Fruit fly (Drosophila melanogaster) whole organism, wandering third instar larva: Measurements from ENCODE around the gene CG9147.

Experiments
- Abd-B ChIP-seq: fragments of >200 bp; optimal IDR thresholded peaks from 2 replicates; lab custom pipeline; 2017; ENCODE audit warnings: missing biosample characterization, missing genetic modification characterization
- CG32264 ChIP-seq: fragments of 200-800 bp; sonication (Bioruptor generic); optimal IDR thresholded peaks from 2 replicates; lab custom pipeline; 2016; ENCODE audit warnings: missing biosample characterization, missing genetic modification characterization
- CrebA ChIP-seq: fragments of 200-800 bp; sonication (Bioruptor generic); optimal IDR thresholded peaks from 2 replicates; lab custom pipeline; 2016; ENCODE audit warnings: missing biosample characterization, mild to moderate bottlenecking, missing genetic modification characterization, borderline replicate concordance
- Dfd ChIP-seq: fragments of >200 bp; optimal IDR thresholded peaks from 2 replicates; lab custom pipeline; 2017; ENCODE audit warnings: missing biosample characterization, missing genetic modification characterization
- GATAd ChIP-seq: sonication (Bioruptor generic); optimal IDR thresholded peaks from 2 replicates; lab custom pipeline; 2016; ENCODE audit warnings: missing biosample characterization, missing genetic modification characterization
- HLH106 ChIP-seq: fragments of 200-800 bp; optimal IDR thresholded peaks from 3 replicates; lab custom pipeline; 2019; ENCODE audit warnings: missing biosample characterization, mild to moderate bottlenecking, missing genetic modification characterization, moderate library complexity
- Hnf4 ChIP-seq: fragments of 200-800 bp; sonication (Bioruptor generic); optimal IDR thresholded peaks from 2 replicates; lab custom pipeline; 2016; ENCODE audit warnings: missing biosample characterization, mild to moderate bottlenecking, missing genetic modification characterization
- Hr78 ChIP-seq: fragments of >200 bp; optimal IDR thresholded peaks from 2 replicates; lab custom pipeline; 2017; ENCODE audit warnings: missing biosample characterization, missing genetic modification characterization
- Hr83 ChIP-seq: fragments of 200-300 bp; sonication (Bioruptor generic); optimal IDR thresholded peaks from 2 replicates; lab custom pipeline; 2016; ENCODE audit warnings: missing biosample characterization, mild to moderate bottlenecking, missing genetic modification characterization, moderate library complexity; ENCODE audit not compliant: poor library complexity, severe bottlenecking
- Jra ChIP-seq: sonication (Bioruptor generic); optimal IDR thresholded peaks from 2 replicates; lab custom pipeline; 2016; ENCODE audit warnings: missing biosample characterization, missing genetic modification characterization
- Myc ChIP-seq: fragments of >200 bp; optimal IDR thresholded peaks from 2 replicates; lab custom pipeline; 2017
- N ChIP-seq: fragments of >200 bp; optimal IDR thresholded peaks from 2 replicates; lab custom pipeline; 2018; ENCODE audit warnings: missing biosample characterization, missing external identifiers, missing genetic modification characterization
- OdsH ChIP-seq: fragments of 200-800 bp; sonication (Bioruptor generic); optimal IDR thresholded peaks from 2 replicates; lab custom pipeline; 2016; ENCODE audit warnings: missing biosample characterization, mild to moderate bottlenecking, missing genetic modification characterization
- Rel ChIP-seq, 2 experiments: fragments of 200-800 bp; sonication (Bioruptor generic) in 1 of 2; optimal IDR thresholded peaks; 2 replicates in 1 of 2; 3 replicates in 1 of 2; lab custom pipeline; 2016 to 2019; ENCODE audit warnings: mild to moderate bottlenecking in 2 of 2, missing biosample characterization in 2 of 2, missing genetic modification characterization in 2 of 2, moderate library complexity in 1 of 2
- Vsx2 ChIP-seq: fragments of 200-300, 225-300 bp; sonication (Bioruptor generic); optimal IDR thresholded peaks from 2 replicates; lab custom pipeline; 2018; ENCODE audit warnings: missing biosample characterization, missing genetic modification characterization; ENCODE audit not compliant: partially characterized antibody
- br ChIP-seq: fragments of 200-800 bp; sonication (Bioruptor generic); optimal IDR thresholded peaks from 2 replicates; lab custom pipeline; 2016; ENCODE audit warnings: missing biosample characterization, missing genetic modification characterization
- dl ChIP-seq, 2 experiments: fragments of 175-275, 200-275 bp in 1 of 2; fragments of 200-275 bp in 1 of 2; sonication (Bioruptor generic); optimal IDR thresholded peaks; lab custom pipeline; 2018; ENCODE audit warnings: mild to moderate bottlenecking in 2 of 2, missing biosample characterization in 2 of 2, missing genetic modification characterization in 2 of 2, moderate library complexity in 2 of 2; ENCODE audit not compliant: partially characterized antibody in 2 of 2, insufficient read depth in 1 of 2
- dmrt93B ChIP-seq: fragments of 200-800 bp; sonication (Bioruptor generic); optimal IDR thresholded peaks from 2 replicates; lab custom pipeline; 2018; ENCODE audit warnings: missing biosample characterization, mild to moderate bottlenecking, missing genetic modification characterization
- foxo ChIP-seq, 2 experiments: fragments of 200-800 bp; sonication (Bioruptor generic); optimal IDR thresholded peaks; 2 replicates in 1 of 2; 3 replicates in 1 of 2; lab custom pipeline; 2016 to 2017; ENCODE audit warnings: missing biosample characterization in 2 of 2, missing genetic modification characterization in 2 of 2
- h ChIP-seq: fragments of 200-800 bp; sonication (Bioruptor generic); optimal IDR thresholded peaks from 3 replicates; lab custom pipeline; 2016; ENCODE audit warnings: missing biosample characterization, mild to moderate bottlenecking, missing genetic modification characterization
- jim ChIP-seq: fragments of 175-275, 200-325 bp; sonication (Bioruptor generic); optimal IDR thresholded peaks from 2 replicates; lab custom pipeline; 2016; ENCODE audit warnings: missing biosample characterization, mild to moderate bottlenecking, missing genetic modification characterization
- lola ChIP-seq: fragments of >200 bp; optimal IDR thresholded peaks from 2 replicates; lab custom pipeline; 2017; ENCODE audit warnings: missing biosample characterization, missing genetic modification characterization
- pan ChIP-seq: fragments of >200 bp; optimal IDR thresholded peaks from 2 replicates; lab custom pipeline; 2017
- psq ChIP-seq: fragments of 200-800 bp; sonication (Bioruptor generic); optimal IDR thresholded peaks from 3 replicates; lab custom pipeline; 2017; ENCODE audit warnings: missing biosample characterization, mild to moderate bottlenecking, missing genetic modification characterization, moderate library complexity
- rgr ChIP-seq: fragments of 200-800 bp; sonication (Bioruptor generic); optimal IDR thresholded peaks from 3 replicates; lab custom pipeline; 2016; ENCODE audit warnings: missing biosample characterization, mild to moderate bottlenecking, missing genetic modification characterization
- sage ChIP-seq: fragments of 200-800 bp; sonication (Bioruptor generic); optimal IDR thresholded peaks from 2 replicates; lab custom pipeline; 2016; ENCODE audit warnings: missing biosample characterization, mild to moderate bottlenecking, missing genetic modification characterization
- sv ChIP-seq: fragments of 200-800 bp; sonication (Bioruptor generic); optimal IDR thresholded peaks from 3 replicates; lab custom pipeline; 2016; ENCODE audit warnings: missing biosample characterization, missing genetic modification characterization
- tai ChIP-seq: sonication (Bioruptor generic); optimal IDR thresholded peaks from 2 replicates; lab custom pipeline; 2016; ENCODE audit warnings: missing biosample characterization, missing genetic modification characterization
- usp ChIP-seq: fragments of >200 bp; optimal IDR thresholded peaks from 2 replicates; lab custom pipeline; 2017; ENCODE audit warnings: missing biosample characterization, missing genetic modification characterization
- woc ChIP-seq: sonication (Bioruptor generic); optimal IDR thresholded peaks from 2 replicates; lab custom pipeline; 2016; ENCODE audit warnings: missing biosample characterization, mild to moderate bottlenecking, missing genetic modification characterization

The CG9147 gene

DNA sequence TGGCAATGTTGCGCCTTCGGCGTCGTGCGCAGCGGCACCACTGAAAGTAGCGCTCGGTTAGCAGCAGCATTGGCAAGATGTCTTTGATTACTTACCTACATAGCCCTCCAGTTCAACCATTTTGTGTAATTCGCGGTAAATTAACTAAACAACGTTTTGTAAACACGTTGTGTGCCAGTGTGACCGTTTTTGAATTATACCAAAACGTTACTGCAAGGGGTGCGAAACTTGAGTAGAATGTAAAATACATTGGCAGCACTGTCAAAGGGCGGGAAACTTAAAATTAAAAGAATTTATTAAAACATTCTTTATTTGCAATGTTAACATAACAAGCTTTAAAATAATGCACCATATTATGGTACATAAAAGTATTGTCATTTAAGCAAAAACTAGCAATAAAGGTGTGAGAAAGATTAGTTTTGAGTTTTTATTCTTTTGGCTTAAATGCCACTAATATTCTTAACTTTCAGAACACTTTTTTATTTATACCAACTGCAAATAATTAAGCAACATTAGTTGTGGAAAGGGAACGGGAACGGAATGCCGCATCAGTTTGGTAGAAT, 41.4 kb upstream of the CG9147 start, which contains the start of gene CG9107:
Gene CG9107 (minus strand): TSS at position 195 of the 563 bp plus-strand sequence.
- TF ChIP-seq Myc (lab: Kevin White, UChicago) (peak; percentile 50), dl (GFP tag; optimal IDR thresholded peaks at IDR 0.05; lab: Kevin White, UChicago; ENCODE audit: insufficient read depth in 1 of 2, partially characterized antibody in 2 of 2) (no peak), HLH106 (tag; lab: Kevin White, UChicago) (no peak)

- TF ChIP-seq N (GFP tag; lab: Kevin White, UChicago) (no peak), CG32264 (GFP tag; lab: Kevin White, UChicago) (no peak), woc (GFP tag; lab: Kevin White, UChicago) (no peak), Vsx2 (GFP tag; lab: Kevin White, UChicago) (no peak), Dfd (GFP tag; lab: Kevin White, UChicago) (no peak), Rel (GFP tag; optimal IDR thresholded peaks at IDR 0.05; lab: Kevin White, UChicago) (no peak), Rel (tag; optimal IDR thresholded peaks at IDR 0.05; lab: Kevin White, UChicago) (no peak), dmrt93B (GFP tag; lab: Kevin White, UChicago) (no peak), Hnf4 (GFP tag; lab: Kevin White, UChicago) (no peak), lola (no peak), br (GFP tag; lab: Kevin White, UChicago) (no peak), rgr (GFP tag; lab: Kevin White, UChicago) (no peak), Abd-B (no peak), tai (GFP tag; lab: Kevin White, UChicago) (no peak)
Measured at dm6 chr2L:6028712-6029111, 37.1 kb upstream of the CG9147 start.

dm6 chr2L:6031838-6032237, 34.0 kb upstream of the CG9147 start:
- TF ChIP-seq CG32264 (GFP tag; lab: Kevin White, UChicago) (no peak), Hr78 (GFP tag; lab: Kevin White, UChicago) (no peak), HLH106 (tag; lab: Kevin White, UChicago) (peak; percentile 37), Hnf4 (GFP tag; lab: Kevin White, UChicago) (no peak), h (peak; percentile 20), Vsx2 (GFP tag; lab: Kevin White, UChicago) (no peak), sage (no peak), Myc (lab: Kevin White, UChicago) (no peak), Rel (GFP tag; optimal IDR thresholded peaks at IDR 0.05; lab: Kevin White, UChicago) (no peak), Rel (tag; optimal IDR thresholded peaks at IDR 0.05; lab: Kevin White, UChicago) (no peak), CrebA (no peak), Hr83 (no peak), GATAd (no peak)

DNA sequence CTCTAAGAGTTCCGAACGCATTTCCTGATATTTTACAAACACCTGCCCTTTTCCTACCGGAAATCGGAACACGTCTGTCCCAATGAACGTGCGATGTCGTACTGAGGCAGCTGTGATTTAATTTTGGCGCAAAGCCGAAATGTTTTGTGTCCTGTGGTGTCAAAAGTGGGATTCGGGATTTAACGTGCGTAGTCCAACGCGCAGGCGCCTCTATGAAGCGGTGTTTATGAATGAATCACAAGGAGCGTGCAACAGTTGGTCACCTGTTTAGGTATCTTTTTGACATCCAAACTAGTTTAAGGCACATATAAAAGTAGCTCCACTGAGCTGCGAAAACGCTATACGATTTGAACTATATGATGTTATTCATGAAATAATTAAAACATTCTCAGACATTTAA, 31.5 kb upstream of the CG9147 start, which contains the start of gene CG9109:
Gene CG9109 (minus strand): TSS at position 80 of the 400 bp plus-strand sequence.
- TF ChIP-seq pan (lab: Kevin White, UChicago) (no peak), rgr (GFP tag; lab: Kevin White, UChicago) (no peak), Jra (GFP tag; lab: Kevin White, UChicago) (no peak), tai (GFP tag; lab: Kevin White, UChicago) (no peak), Hr78 (GFP tag; lab: Kevin White, UChicago) (no peak), HLH106 (tag; lab: Kevin White, UChicago) (no peak), lola (no peak), OdsH (GFP tag; lab: Kevin White, UChicago) (no peak), br (GFP tag; lab: Kevin White, UChicago) (no peak), dmrt93B (GFP tag; lab: Kevin White, UChicago) (no peak), foxo (GFP tag; optimal IDR thresholded peaks at IDR 0.05; lab: Kevin White, UChicago) (no peak), sv (GFP tag; lab: Kevin White, UChicago) (no peak), dl (GFP tag; optimal IDR thresholded peaks at IDR 0.05; lab: Kevin White, UChicago; ENCODE audit: insufficient read depth in 1 of 2, partially characterized antibody in 2 of 2) (no peak), usp (GFP tag; lab: Kevin White, UChicago) (no peak), CG32264 (GFP tag; lab: Kevin White, UChicago) (no peak), woc (GFP tag; lab: Kevin White, UChicago) (no peak), jim (no peak), Hnf4 (GFP tag; lab: Kevin White, UChicago) (no peak)

dm6 chr2L:6035155-6035554, 30.6 kb upstream of the CG9147 start:
- TF ChIP-seq Hr78 (GFP tag; lab: Kevin White, UChicago) (no peak), tai (GFP tag; lab: Kevin White, UChicago) (no peak), psq (GFP tag; lab: Kevin White, UChicago) (no peak)
